Fruit fly (Drosophila melanogaster): ENCODE measurements around the gene CG4592.

CG4592 gene

DNA sequence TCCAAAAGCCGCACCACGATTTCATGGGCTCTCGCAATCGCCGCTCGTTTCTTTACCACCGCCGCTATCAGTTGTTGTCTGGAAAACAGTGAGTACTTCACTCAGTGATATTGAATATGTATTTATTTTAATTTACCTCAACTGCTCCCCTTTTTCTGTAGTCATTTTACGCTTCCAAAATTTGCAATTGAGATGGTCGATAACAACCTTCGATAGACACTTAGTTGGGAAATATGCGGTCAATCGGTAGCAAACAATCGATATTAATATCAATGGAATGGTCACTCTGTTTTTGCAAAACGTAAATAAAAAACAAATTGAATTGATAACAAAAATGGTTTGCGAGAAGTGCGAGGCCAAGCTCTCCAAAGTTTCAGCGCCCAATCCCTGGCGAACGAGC lies 30.9 kb upstream of the CG4592 start, which contains the start of the genes CG34183 and CG4537 (continued):
- peak; percentile 89 for TF ChIP-seq BEAF-32 (GFP tag; optimal IDR thresholded peaks at IDR 0.05)
- TF ChIP-seq Meics (GFP tag; optimal IDR thresholded peaks at IDR 0.05): no peak
- peak; percentile 91 for TF ChIP-seq Opbp (GFP tag; IDR thresholded peaks at IDR 0.05; ENCODE audit: partially characterized antibody)
- no peak for TF ChIP-seq Asciz (GFP tag; optimal IDR thresholded peaks at IDR 0.05)
- no peak for TF ChIP-seq Hmx (GFP tag; optimal IDR thresholded peaks at IDR 0.05)
- no peak for TF ChIP-seq fd64A (GFP tag; optimal IDR thresholded peaks at IDR 0.05)
- no peak for TF ChIP-seq ara (GFP tag; IDR thresholded peaks at IDR 0.05)
- TF ChIP-seq Scr (GFP tag; IDR thresholded peaks at IDR 0.05; ENCODE audit: partially characterized antibody): peak; percentile 90
- TF ChIP-seq Vsx1 (GFP tag; optimal IDR thresholded peaks at IDR 0.05): no peak
- peak; percentile 58 for TF ChIP-seq sens (GFP tag)
- TF ChIP-seq CG15269 (tag; optimal IDR thresholded peaks at IDR 0.05): no peak
- TF ChIP-seq luna (GFP tag; optimal IDR thresholded peaks at IDR 0.05): no peak
- TF ChIP-seq Usf (GFP tag; optimal IDR thresholded peaks at IDR 0.05): no peak
- no peak for TF ChIP-seq CG32772 (GFP tag; IDR thresholded peaks at IDR 0.05)
- TF ChIP-seq nerfin-2 (GFP tag; IDR thresholded peaks at IDR 0.05; ENCODE audit: partially characterized antibody): peak; percentile 85
- no peak for TF ChIP-seq aop (GFP tag; IDR thresholded peaks at IDR 0.05)
- no peak for TF ChIP-seq MTF-1 (GFP tag; optimal IDR thresholded peaks at IDR 0.05; ENCODE audit: borderline replicate concordance)
- no peak for TF ChIP-seq repo (GFP tag; optimal IDR thresholded peaks at IDR 0.05)
- TF ChIP-seq schlank (tag; optimal IDR thresholded peaks at IDR 0.05): no peak
- no peak for TF ChIP-seq Med (GFP tag)
- peak; percentile 94 for TF ChIP-seq bbx (GFP tag; IDR thresholded peaks at IDR 0.05; ENCODE audit: partially characterized antibody)
- no peak for TF ChIP-seq CG12744 (GFP tag; optimal IDR thresholded peaks at IDR 0.05)
- TF ChIP-seq nom (GFP tag; optimal IDR thresholded peaks at IDR 0.05): no peak
- peak; percentile 60; the same call in 2 of the 3 replicates for TF ChIP-seq mld (GFP tag; IDR thresholded peaks at IDR 0.05; ENCODE audit: partially characterized antibody)
- TF ChIP-seq Stat92E (GFP tag; optimal IDR thresholded peaks at IDR 0.05): no peak
- no peak for TF ChIP-seq CG5180 (GFP tag; optimal IDR thresholded peaks at IDR 0.05)
- TF ChIP-seq CG6689 (GFP tag; IDR thresholded peaks at IDR 0.05): no peak
- TF ChIP-seq Lpt (GFP tag; optimal IDR thresholded peaks at IDR 0.05): no peak
- TF ChIP-seq CG9876 (GFP tag; optimal IDR thresholded peaks at IDR 0.05): no peak
- peak; percentile 92 for TF ChIP-seq Bgb (GFP tag; IDR thresholded peaks at IDR 0.05; ENCODE audit: partially characterized antibody)
- TF ChIP-seq stc (GFP tag; IDR thresholded peaks at IDR 0.05): no peak
- peak; percentile 56 for TF ChIP-seq vvl (GFP tag; IDR thresholded peaks at IDR 0.05)
- peak; percentile 82 for TF ChIP-seq sd (tag; optimal IDR thresholded peaks at IDR 0.05)

DNA sequence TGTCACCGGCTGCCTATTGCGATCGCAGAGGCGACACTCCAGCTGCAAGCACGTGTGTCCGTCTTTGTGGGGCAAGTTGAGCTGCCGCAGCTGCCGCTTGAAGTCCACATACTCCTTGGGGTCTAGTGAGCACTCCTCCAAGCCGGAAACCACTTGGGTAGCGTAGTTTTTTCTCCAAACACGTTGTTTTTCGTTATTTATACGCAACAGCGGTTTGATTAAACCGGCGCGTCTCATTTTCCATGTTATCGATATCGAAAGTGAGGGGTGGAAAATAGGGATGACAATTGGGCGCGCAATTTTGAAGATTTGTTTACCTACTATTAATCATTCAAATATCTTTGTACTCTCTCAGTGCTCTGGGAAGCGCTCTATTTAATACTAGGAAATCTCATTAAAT lies 28.2 kb upstream of the CG4592 start, which contains the start of gene mtDNA-helicase:
Gene mtDNA-helicase, minus strand, starts transcription at position 264 of the 400 bp plus-strand sequence.
- TF ChIP-seq BtbVII (GFP tag; optimal IDR thresholded peaks at IDR 0.05) (no peak), CG12391 (tag; optimal IDR thresholded peaks at IDR 0.05) (peak; percentile 5), ase (GFP tag; IDR thresholded peaks at IDR 0.05) (no peak), CG9437 (GFP tag; optimal IDR thresholded peaks at IDR 0.05) (peak; percentile 23), Sry-δ (GFP tag; optimal IDR thresholded peaks at IDR 0.05) (peak; percentile 72), hkb (optimal IDR thresholded peaks at IDR 0.05) (no peak), hkb (GFP tag; IDR thresholded peaks at IDR 0.05) (peak; percentile 35; the same call in 1 of the 2 replicates), tna (GFP tag; IDR thresholded peaks at IDR 0.05; ENCODE audit: partially characterized antibody) (peak; percentile 51), MESR4 (GFP tag; optimal IDR thresholded peaks at IDR 0.05) (peak; percentile 52), Dll (GFP tag; IDR thresholded peaks at IDR 0.05; ENCODE audit: partially characterized antibody) (peak; percentile 72; the same call in 3 of the 4 replicates), CG4854 (GFP tag; optimal IDR thresholded peaks at IDR 0.05) (no peak), Doc3 (GFP tag; IDR thresholded peaks at IDR 0.05; ENCODE audit: partially characterized antibody) (peak; percentile 51; the same call in 1 of the 3 replicates), CHES-1-like (GFP tag; optimal IDR thresholded peaks at IDR 0.05) (peak; percentile 6), odd (GFP tag; optimal IDR thresholded peaks at IDR 0.05) (no peak), Sin3A (optimal IDR thresholded peaks at IDR 0.05) (peak; percentile 12), CG34376 (GFP tag; optimal IDR thresholded peaks at IDR 0.05) (peak; percentile 16), caup (GFP tag; optimal IDR thresholded peaks at IDR 0.05; ENCODE audit: severe bottlenecking) (no peak), Scr (GFP tag; IDR thresholded peaks at IDR 0.05; ENCODE audit: partially characterized antibody) (peak; percentile 62), CG2120 (GFP tag; optimal IDR thresholded peaks at IDR 0.05) (peak; percentile 0)
